Fruit fly (Drosophila melanogaster): Measurements from ENCODE around the gene NUCB1.

Gene NUCB1

DNA sequence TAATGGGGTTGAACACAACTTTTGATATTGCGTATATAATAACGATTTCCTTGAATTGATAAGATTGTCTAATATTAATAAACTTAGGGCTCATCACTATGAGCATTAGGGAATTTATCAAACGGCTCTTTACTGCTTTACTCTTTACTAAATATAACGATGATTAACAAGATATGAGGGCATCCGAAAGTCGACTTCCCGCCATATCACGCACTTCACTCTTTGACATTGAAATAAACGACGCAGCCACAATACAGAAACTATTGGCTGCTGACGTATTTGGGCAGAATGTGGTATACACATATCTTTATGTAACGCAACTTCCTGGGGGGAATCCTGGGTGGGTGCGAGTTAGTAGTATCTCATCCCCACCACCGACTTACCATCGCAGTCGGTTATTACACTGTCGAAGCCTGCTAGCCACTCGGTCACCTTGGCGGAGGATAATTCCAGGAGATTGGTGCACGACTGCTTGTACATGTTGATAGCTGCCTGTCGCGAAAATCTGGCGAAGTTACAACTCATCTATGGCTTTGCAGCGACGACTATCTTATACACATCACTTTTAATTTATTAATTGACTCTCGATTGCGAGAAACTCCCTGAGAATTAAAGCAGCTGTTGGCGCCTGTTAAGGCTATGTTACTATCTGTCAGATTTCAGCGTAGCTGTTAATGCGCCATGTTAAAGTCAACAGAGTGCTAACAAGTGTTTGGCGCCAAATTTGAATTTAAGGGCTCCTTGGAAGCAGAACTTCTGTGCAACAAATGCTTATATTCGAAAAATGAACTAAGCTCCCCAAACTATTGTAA lies 41.0 kb upstream of the NUCB1 start, which contains the start of gene CG5567 (continued):
- TF ChIP-seq Xrp1 (GFP tag; IDR thresholded peaks at IDR 0.05): peak; percentile 26; the same call in 1 of the 2 replicates
- TF ChIP-seq nerfin-2 (GFP tag; IDR thresholded peaks at IDR 0.05; ENCODE audit: partially characterized antibody): no peak
- no peak for TF ChIP-seq knrl (GFP tag; IDR thresholded peaks at IDR 0.05; ENCODE audit: partially characterized antibody)
- no peak for TF ChIP-seq al (GFP tag; IDR thresholded peaks at IDR 0.05)
- peak; percentile 42 for TF ChIP-seq lab (GFP tag; optimal IDR thresholded peaks at IDR 0.05)
- TF ChIP-seq CG31365 (tag; optimal IDR thresholded peaks at IDR 0.05): no peak
- no peak for TF ChIP-seq maf-S (GFP tag; optimal IDR thresholded peaks at IDR 0.05)
- TF ChIP-seq CG8924 (tag; optimal IDR thresholded peaks at IDR 0.05): no peak
- peak; percentile 85 for TF ChIP-seq scrt (GFP tag; optimal IDR thresholded peaks at IDR 0.05)
- no peak for TF ChIP-seq insv (GFP tag; optimal IDR thresholded peaks at IDR 0.05)
- no peak for TF ChIP-seq Gsc (GFP tag; IDR thresholded peaks at IDR 0.05)
- peak; percentile 24; the same call in 1 of the 2 replicates for TF ChIP-seq Adf1 (GFP tag; IDR thresholded peaks at IDR 0.05)
- peak; percentile 17; the same call in 1 of the 2 replicates for TF ChIP-seq lmd (GFP tag; IDR thresholded peaks at IDR 0.05)
- TF ChIP-seq CG6175 (GFP tag; IDR thresholded peaks at IDR 0.05): no peak
- TF ChIP-seq Trl (optimal IDR thresholded peaks at IDR 0.05): no peak
- TF ChIP-seq Trl (GFP tag; optimal IDR thresholded peaks at IDR 0.05): no peak
- TF ChIP-seq CG11695 (GFP tag; IDR thresholded peaks at IDR 0.05): peak; percentile 46; the same call in 1 of the 3 replicates
- TF ChIP-seq Nf-YA (GFP tag; IDR thresholded peaks at IDR 0.05): no peak
- no peak for TF ChIP-seq jumu (GFP tag; optimal IDR thresholded peaks at IDR 0.05)
- TF ChIP-seq fd102C (GFP tag; optimal IDR thresholded peaks at IDR 0.05): no peak
- no peak for TF ChIP-seq CG14441 (GFP tag; IDR thresholded peaks at IDR 0.05)
- no peak for TF ChIP-seq CG18764 (GFP tag; optimal IDR thresholded peaks at IDR 0.05)
- TF ChIP-seq Usf (GFP tag; optimal IDR thresholded peaks at IDR 0.05): no peak
- no peak for TF ChIP-seq CG7372 (GFP tag; IDR thresholded peaks at IDR 0.05)
- TF ChIP-seq Side (GFP tag; optimal IDR thresholded peaks at IDR 0.05): no peak
- peak; percentile 47 for TF ChIP-seq CG18599 (GFP tag; optimal IDR thresholded peaks at IDR 0.05)
- no peak for TF ChIP-seq CG9797 (GFP tag; optimal IDR thresholded peaks at IDR 0.05)
- no peak for TF ChIP-seq H2.0 (GFP tag; IDR thresholded peaks at IDR 0.05)
- TF ChIP-seq bsh (GFP tag; optimal IDR thresholded peaks at IDR 0.05): peak in 1 of 2 experiments; percentile 23
- no peak for TF ChIP-seq bowl (GFP tag; IDR thresholded peaks at IDR 0.05)
- TF ChIP-seq Sox102F (GFP tag; optimal IDR thresholded peaks at IDR 0.05): no peak
- TF ChIP-seq Dll (GFP tag; IDR thresholded peaks at IDR 0.05; ENCODE audit: partially characterized antibody): no peak
- no peak for TF ChIP-seq CG15479 (GFP tag; optimal IDR thresholded peaks at IDR 0.05)
- no peak for TF ChIP-seq CG18262 (tag; optimal IDR thresholded peaks at IDR 0.05)
- TF ChIP-seq CG16815 (GFP tag; optimal IDR thresholded peaks at IDR 0.05): no peak
- 0 out of 2 replicates have a peak, but pooled peaks have one; percentile 36 for TF ChIP-seq slbo (GFP tag; IDR thresholded peaks at IDR 0.05)
- no peak for TF ChIP-seq CG6854 (GFP tag; optimal IDR thresholded peaks at IDR 0.05)
- peak; percentile 14 for TF ChIP-seq CoRest (tag; optimal IDR thresholded peaks at IDR 0.05)
- no peak for TF ChIP-seq Blimp-1 (GFP tag; optimal IDR thresholded peaks at IDR 0.05)
- no peak for TF ChIP-seq CG10267 (tag; optimal IDR thresholded peaks at IDR 0.05)
- TF ChIP-seq CG17385 (GFP tag; optimal IDR thresholded peaks at IDR 0.05): peak; percentile 18
- peak; percentile 12 for TF ChIP-seq CrebB (tag; optimal IDR thresholded peaks at IDR 0.05)
- no peak for TF ChIP-seq BEAF-32 (GFP tag; optimal IDR thresholded peaks at IDR 0.05)
- peak; percentile 64 for TF ChIP-seq Fer1 (GFP tag; optimal IDR thresholded peaks at IDR 0.05)
- no peak for TF ChIP-seq pho (GFP tag; optimal IDR thresholded peaks at IDR 0.05)
- peak; percentile 97 for TF ChIP-seq D19A (tag; optimal IDR thresholded peaks at IDR 0.05)
- no peak for TF ChIP-seq Neu2 (GFP tag; optimal IDR thresholded peaks at IDR 0.05; ENCODE audit: borderline replicate concordance)
- no peak for TF ChIP-seq ara (GFP tag; IDR thresholded peaks at IDR 0.05)
- no peak for TF ChIP-seq CG14710 (tag; optimal IDR thresholded peaks at IDR 0.05)

Measured in whole organism, embryonic.